Fruit fly (Drosophila melanogaster): ENCODE results near the gene Ca-alpha1T.

dm6 chrX:6151919-6152318 lies 40.4 kb downstream of the Ca-alpha1T start:
- TF ChIP-seq CG7368 (GFP tag; optimal IDR thresholded peaks at IDR 0.05) (no peak), Sox14 (GFP tag; optimal IDR thresholded peaks at IDR 0.05) (no peak), Lpt (GFP tag; optimal IDR thresholded peaks at IDR 0.05) (no peak), dsx (GFP tag; optimal IDR thresholded peaks at IDR 0.05; ENCODE audit: poor library complexity, severe bottlenecking) (no peak)
